Fruit fly (Drosophila melanogaster) whole organism, prepupa: ENCODE measurements around the gene beta4GalT7.

Source experiments
- CG11294 ChIP-seq: fragments of 200-800 bp; sonication (Bioruptor generic); IDR thresholded peaks from 2 replicates; pipeline ENCODE4 v1.3.6; 2022; ENCODE audit warnings: missing biosample characterization, missing genetic modification characterization
- CG6163 ChIP-seq: fragments of 200-800 bp; sonication (Bioruptor generic); IDR thresholded peaks from 3 replicates; pipeline ENCODE4 v1.3.6; 2022; ENCODE audit warnings: missing biosample characterization, missing genetic modification characterization
- CG9139 ChIP-seq: fragments of 200-800 bp; sonication (Bioruptor generic); optimal IDR thresholded peaks from 3 replicates; lab custom pipeline; 2017; ENCODE audit warnings: missing biosample characterization, mild to moderate bottlenecking, missing genetic modification characterization
- dsx ChIP-seq: fragments of 200-800 bp; optimal IDR thresholded peaks from 3 replicates; lab custom pipeline; 2019; ENCODE audit warnings: missing biosample characterization, mild to moderate bottlenecking, missing genetic modification characterization, moderate library complexity; ENCODE audit not compliant: poor library complexity, severe bottlenecking
- pdm3 ChIP-seq: fragments of 200-800 bp; sonication (Bioruptor generic); optimal IDR thresholded peaks from 3 replicates; lab custom pipeline; 2016; ENCODE audit warnings: missing biosample characterization, missing genetic modification characterization
- salr ChIP-seq, 2 experiments: fragments of 200-800 bp; sonication (Bioruptor generic); optimal IDR thresholded peaks; 3 replicates each; lab custom pipeline; 2016 to 2018; ENCODE audit warnings: missing biosample characterization in 2 of 2, missing genetic modification characterization in 2 of 2, mild to moderate bottlenecking in 1 of 2

dm6 chr3R:25056016-25056415 lies 33.0 kb downstream of the beta4GalT7 start, which contains the start of the genes CG31111 and stac:
- TF ChIP-seq CG9139 (GFP tag; lab: Kevin White, UChicago) (no peak), CG6163 (GFP tag; lab: Robert Waterston, UW) (no peak), dsx (no peak), pdm3 (GFP tag; lab: Kevin White, UChicago) (no peak), salr (GFP tag; optimal IDR thresholded peaks at IDR 0.05; lab: Kevin White, UChicago) (no peak), CG11294 (GFP tag; lab: Robert Waterston, UW) (no peak)
